Worm (Caenorhabditis elegans) whole organism, L4 larva: ENCODE results near the gene dpy-30.

ENCODE experiments used
- ceh-82 ChIP-seq: sonication (generic microtip); optimal IDR thresholded peaks from 2 replicates; lab custom pipeline; 2017; ENCODE audit warnings: missing biosample characterization, missing genetic modification characterization
- cey-2 ChIP-seq: sonication (generic microtip); optimal IDR thresholded peaks from 3 replicates; lab custom pipeline; 2017; ENCODE audit warnings: missing genetic modification characterization, mild to moderate bottlenecking, missing compliant biosample characterization, antibody characterized with exemption, borderline replicate concordance; ENCODE audit not compliant: insufficient read depth
- mdl-1 ChIP-seq, 2 experiments: fragments of 150-350 bp in 1 of 2; sonication (generic microtip) in 1 of 2; optimal IDR thresholded peaks; 2 replicates each; lab custom pipeline; 2014 to 2017; ENCODE audit warnings: missing biosample characterization in 2 of 2, missing genetic modification characterization in 2 of 2
- pha-4 ChIP-seq, 2 experiments: fragments of 150-350 bp in 1 of 2; fragments of 200-800 bp in 1 of 2; sonication (Bioruptor generic) in 1 of 2; IDR thresholded peaks in 1 of 2; optimal IDR thresholded peaks in 1 of 2; 2 replicates each; pipeline versions ENCODE4 v1.3.6 to Lab custom; 2014 to 2022; ENCODE audit warnings: missing genetic modification characterization in 2 of 2, missing genetic modification reagents in 2 of 2, missing biosample characterization in 1 of 2, missing compliant biosample characterization in 1 of 2
- unc-62 ChIP-seq, 3 experiments: fragments of 150-350 bp in 1 of 3; sonication (generic microtip); optimal IDR thresholded peaks in 2 of 3; peaks in 1 of 3; 1 replicate in 1 of 3; 2 replicates in 2 of 3; lab custom pipeline; 2014 to 2017; ENCODE audit warnings: missing biosample characterization in 3 of 3, missing genetic modification characterization in 3 of 3, missing genetic modification reagents in 3 of 3, missing genotype in 1 of 3
- zag-1 ChIP-seq: fragments of 150-350 bp; optimal IDR thresholded peaks from 2 replicates; lab custom pipeline; 2014; ENCODE audit warnings: missing biosample characterization, missing genetic modification characterization

ce11 chrV:12183854-12184253 is 7.5 kb upstream of the dpy-30 start, which contains the start of gene usip-1:
- no peak for TF ChIP-seq zag-1
- TF ChIP-seq pha-4 (GFP tag; IDR thresholded peaks at IDR 0.05; lab: Robert Waterston, UW), result no peak
- no peak for TF ChIP-seq pha-4 (tag; optimal IDR thresholded peaks at IDR 0.05; lab: Kevin White, UChicago)
- no peak for TF ChIP-seq mdl-1 (tag; optimal IDR thresholded peaks at IDR 0.05; lab: Kevin White, UChicago)
- TF ChIP-seq unc-62 (GFP tag; optimal IDR thresholded peaks at IDR 0.05 in 1 of 2; lab: Kevin White, UChicago), result peak in 1 of 2 experiments; percentile 96
- TF ChIP-seq unc-62 (tag; optimal IDR thresholded peaks at IDR 0.05; lab: Kevin White, UChicago), result no peak
- no peak for TF ChIP-seq ceh-82 (tag; lab: Kevin White, UChicago)
- TF ChIP-seq cey-2 (tag; lab: Kevin White, UChicago), result no peak
